Fruit fly (Drosophila melanogaster): ENCODE data around the gene CG43895.

CG43895 gene

dm6 chr3L:21832203-21833160 is 19.0 kb upstream of the CG43895 start, which contains the start of the genes CG7148 and Nopp140 (continued):
- TF ChIP-seq CG8119 (GFP tag; IDR thresholded peaks at IDR 0.05) (0 out of 3 replicates have a peak, but pooled peaks have one; percentile 45), CG16779 (tag; optimal IDR thresholded peaks at IDR 0.05) (no peak), topi (GFP tag; optimal IDR thresholded peaks at IDR 0.05) (peak; percentile 53), svp (GFP tag) (peak; percentile 41), Hr4 (GFP tag; optimal IDR thresholded peaks at IDR 0.05) (peak; percentile 52), Eip93F (GFP tag; optimal IDR thresholded peaks at IDR 0.05) (no peak), achi (GFP tag; optimal IDR thresholded peaks at IDR 0.05) (no peak), CG4318 (GFP tag; optimal IDR thresholded peaks at IDR 0.05) (no peak), CG3919 (GFP tag; optimal IDR thresholded peaks at IDR 0.05) (peak; percentile 74), CG11902 (GFP tag; optimal IDR thresholded peaks at IDR 0.05) (peak; percentile 42), CG6163 (GFP tag; IDR thresholded peaks at IDR 0.05) (peak; percentile 73)

DNA sequence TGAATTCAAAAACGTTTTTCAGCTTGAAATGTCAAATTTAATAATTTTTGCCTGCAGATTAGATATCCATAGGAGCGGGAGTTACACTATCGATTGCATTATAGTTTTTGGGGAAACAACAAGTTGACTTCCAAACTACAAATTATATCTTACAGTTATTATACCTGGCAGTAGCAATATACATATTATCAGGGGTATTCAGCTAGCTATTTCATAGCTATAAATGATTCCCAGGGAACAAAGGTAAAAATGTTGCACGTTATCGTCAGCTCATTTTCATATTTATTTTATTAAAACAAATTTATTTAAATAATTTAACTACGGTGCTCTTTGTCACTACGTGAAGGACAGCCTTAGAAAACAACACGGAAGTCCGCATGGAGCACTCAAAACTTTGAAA is 16.6 kb upstream of the CG43895 start:
- TF ChIP-seq Eip78C (GFP tag) (peak; percentile 21), Eip75B (GFP tag; optimal IDR thresholded peaks at IDR 0.05) (no peak)

DNA sequence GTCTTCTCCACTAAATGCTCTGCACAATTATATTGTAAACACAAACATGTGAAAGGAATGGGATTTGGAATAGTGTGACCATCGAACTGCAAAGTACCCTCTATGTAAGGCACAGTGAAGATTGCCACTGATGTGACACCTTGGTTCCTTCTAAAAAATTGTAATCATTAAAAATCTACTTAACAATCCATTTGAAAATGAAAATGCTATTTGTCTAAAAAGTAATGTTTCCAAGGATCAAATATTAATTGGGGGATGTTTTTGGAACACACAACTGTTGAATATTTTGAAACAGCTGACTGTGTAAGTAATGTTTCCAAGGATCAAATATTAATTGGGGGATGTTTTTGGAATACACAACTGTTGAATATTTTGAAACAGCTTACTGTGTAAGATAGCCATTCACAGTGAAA is 14.7 kb upstream of the CG43895 start, which contains the start of gene CG32448:
Gene CG32448 (minus strand): TSS at position 304 of the 413 bp plus-strand sequence.
- TF ChIP-seq CG32006 (GFP tag; optimal IDR thresholded peaks at IDR 0.05) (no peak), CG6808 (GFP tag; optimal IDR thresholded peaks at IDR 0.05) (no peak), CG7368 (GFP tag; optimal IDR thresholded peaks at IDR 0.05) (peak; percentile 56), Sox14 (GFP tag; optimal IDR thresholded peaks at IDR 0.05) (peak; percentile 78), Sox15 (GFP tag; optimal IDR thresholded peaks at IDR 0.05) (peak; percentile 56), Hr38 (GFP tag; optimal IDR thresholded peaks at IDR 0.05) (peak; percentile 4), Smox (GFP tag; optimal IDR thresholded peaks at IDR 0.05) (no peak), CG6854 (GFP tag; optimal IDR thresholded peaks at IDR 0.05) (no peak), CG8319 (GFP tag; optimal IDR thresholded peaks at IDR 0.05) (peak; percentile 14), CG31627 (GFP tag; optimal IDR thresholded peaks at IDR 0.05) (peak; percentile 82), lz (GFP tag; optimal IDR thresholded peaks at IDR 0.05) (peak; percentile 78), Eip93F (GFP tag; optimal IDR thresholded peaks at IDR 0.05) (no peak), CG11294 (GFP tag; IDR thresholded peaks at IDR 0.05) (peak; percentile 45; the same call in 1 of the 2 replicates), CG1621 (tag; optimal IDR thresholded peaks at IDR 0.05) (no peak), CG11762 (GFP tag; optimal IDR thresholded peaks at IDR 0.05; ENCODE audit: insufficient read depth) (peak; percentile 40), svp (GFP tag) (peak; percentile 87), acj6 (GFP tag; optimal IDR thresholded peaks at IDR 0.05) (peak; percentile 62), Eip78C (GFP tag) (peak; percentile 89), Ets21C (GFP tag; optimal IDR thresholded peaks at IDR 0.05) (no peak), achi (GFP tag; optimal IDR thresholded peaks at IDR 0.05) (peak; percentile 42), CG11902 (GFP tag; optimal IDR thresholded peaks at IDR 0.05) (peak; percentile 47), fkh (GFP tag; optimal IDR thresholded peaks at IDR 0.05) (peak; percentile 46), dsx (GFP tag; optimal IDR thresholded peaks at IDR 0.05; ENCODE audit: poor library complexity, severe bottlenecking) (peak; percentile 40), CG8632 (GFP tag; optimal IDR thresholded peaks at IDR 0.05) (peak; percentile 39), CG6163 (GFP tag; IDR thresholded peaks at IDR 0.05) (peak; percentile 74), topi (GFP tag; optimal IDR thresholded peaks at IDR 0.05) (peak; percentile 60), Blimp-1 (GFP tag; optimal IDR thresholded peaks at IDR 0.05) (no peak), CG34406 (GFP tag; optimal IDR thresholded peaks at IDR 0.05) (peak; percentile 23), Eip75B (GFP tag; optimal IDR thresholded peaks at IDR 0.05) (peak; percentile 65), fd59A (GFP tag; optimal IDR thresholded peaks at IDR 0.05) (no peak), CG3032 (tag; optimal IDR thresholded peaks at IDR 0.05) (peak; percentile 51), salr (GFP tag; optimal IDR thresholded peaks at IDR 0.05) (peak in 1 of 2 experiments; percentile 23), CG9139 (GFP tag; optimal IDR thresholded peaks at IDR 0.05) (no peak), vri (GFP tag; optimal IDR thresholded peaks at IDR 0.05) (no peak), Met (GFP tag; optimal IDR thresholded peaks at IDR 0.05) (no peak), CG8119 (GFP tag; IDR thresholded peaks at IDR 0.05) (peak; percentile 53), Gug (GFP tag; IDR thresholded peaks at IDR 0.05) (peak; percentile 58), CG3919 (GFP tag; optimal IDR thresholded peaks at IDR 0.05) (peak; percentile 61), CG10669 (GFP tag; optimal IDR thresholded peaks at IDR 0.05) (peak; percentile 53), Ets96B (tag; optimal IDR thresholded peaks at IDR 0.05) (peak; percentile 41), CG10631 (GFP tag; optimal IDR thresholded peaks at IDR 0.05) (no peak)

Data from whole organism, prepupa.